Worm (Caenorhabditis elegans) whole organism, L1 larva: ENCODE measurements around the gene Y44F5A.1.

ENCODE experiments used
- C04F5.9 ChIP-seq: sonication (generic microtip); optimal IDR thresholded peaks from 2 replicates; lab custom pipeline; 2016; ENCODE audit warnings: missing genetic modification characterization, missing compliant biosample characterization
- C16A3.4 ChIP-seq: fragments of 150-350 bp; optimal IDR thresholded peaks from 2 replicates; lab custom pipeline; 2014; ENCODE audit warnings: missing biosample characterization, missing genetic modification characterization
- F16B12.6 ChIP-seq: fragments of 150-350 bp; optimal IDR thresholded peaks from 2 replicates; lab custom pipeline; 2014; ENCODE audit warnings: missing biosample characterization, missing genetic modification characterization
- Y116A8C.19 ChIP-seq: sonication (generic microtip); optimal IDR thresholded peaks from 2 replicates; lab custom pipeline; 2016; ENCODE audit warnings: missing compliant biosample characterization, missing genetic modification characterization, borderline replicate concordance
- aha-1 ChIP-seq: fragments of 150-350 bp; optimal IDR thresholded peaks from 2 replicates; lab custom pipeline; 2014; ENCODE audit warnings: missing biosample characterization, missing genetic modification characterization
- alr-1 ChIP-seq: fragments of 200-800 bp; sonication (Bioruptor generic); optimal IDR thresholded peaks from 2 replicates; lab custom pipeline; 2018; ENCODE audit warnings: borderline replicate concordance, mild to moderate bottlenecking, missing genetic modification characterization, missing compliant biosample characterization
- aly-2 ChIP-seq: fragments of 150-350 bp; optimal IDR thresholded peaks from 2 replicates; lab custom pipeline; 2014; ENCODE audit warnings: missing biosample characterization, missing genetic modification characterization
- ama-1 ChIP-seq: fragments of 150-350 bp; optimal IDR thresholded peaks from 2 replicates; lab custom pipeline; 2014
- blmp-1 ChIP-seq: fragments of 150-350 bp; optimal IDR thresholded peaks from 2 replicates; lab custom pipeline; 2014; ENCODE audit warnings: missing biosample characterization, missing genetic modification characterization
- ceh-63 ChIP-seq: fragments of 200-800 bp; sonication (Bioruptor generic); optimal IDR thresholded peaks from 2 replicates; lab custom pipeline; 2018; ENCODE audit warnings: mild to moderate bottlenecking, missing genetic modification characterization, missing compliant biosample characterization
- ceh-90 ChIP-seq: sonication (generic microtip); optimal IDR thresholded peaks from 2 replicates; lab custom pipeline; 2016; ENCODE audit warnings: missing genetic modification characterization, missing compliant biosample characterization
- ces-1 ChIP-seq: fragments of 150-350 bp; optimal IDR thresholded peaks from 2 replicates; lab custom pipeline; 2014; ENCODE audit warnings: missing biosample characterization, missing genetic modification reagents, missing genetic modification characterization
- dpl-1 ChIP-seq, 3 experiments: fragments of 150-350 bp in 2 of 3; sonication (generic microtip) in 1 of 3; optimal IDR thresholded peaks; 2 replicates each; lab custom pipeline; 2014 to 2017; ENCODE audit warnings: missing biosample characterization in 3 of 3, missing genetic modification characterization in 3 of 3, missing genetic modification reagents in 3 of 3
- dsc-1 ChIP-seq: sonication (generic microtip); optimal IDR thresholded peaks from 2 replicates; lab custom pipeline; 2016; ENCODE audit warnings: mild to moderate bottlenecking, missing genetic modification characterization, missing compliant biosample characterization
- elt-3 ChIP-seq, 6 experiments: fragments of 150-350 bp in 1 of 6; sonication (generic microtip); optimal IDR thresholded peaks; 2 replicates each; lab custom pipeline; 2017 to 2018; ENCODE audit warnings: missing biosample characterization in 6 of 6, missing genetic modification characterization in 6 of 6, inconsistent platforms in 1 of 6
- ets-5 ChIP-seq: fragments of 200-800 bp; sonication (Bioruptor generic); IDR thresholded peaks from 2 replicates; pipeline ENCODE4 v1.3.6; 2022; ENCODE audit warnings: missing genetic modification characterization, missing compliant biosample characterization
- fos-1 ChIP-seq: fragments of 150-350 bp; optimal IDR thresholded peaks from 2 replicates; lab custom pipeline; 2014; ENCODE audit warnings: missing biosample characterization, missing genetic modification characterization
- grh-1 ChIP-seq: fragments of 200-800 bp; sonication (Bioruptor generic); IDR thresholded peaks from 2 replicates; pipeline ENCODE4 v1.3.6; 2022; ENCODE audit warnings: missing genetic modification reagents, missing genetic modification characterization, missing compliant biosample characterization
- hlh-4 ChIP-seq: sonication (generic microtip); optimal IDR thresholded peaks from 2 replicates; lab custom pipeline; 2016; ENCODE audit warnings: mild to moderate bottlenecking, missing genetic modification characterization, missing compliant biosample characterization
- irx-1 ChIP-seq: sonication (generic microtip); optimal IDR thresholded peaks from 2 replicates; lab custom pipeline; 2016; ENCODE audit warnings: missing genetic modification characterization, missing compliant biosample characterization
- isw-1 ChIP-seq: fragments of 200-800 bp; sonication (Bioruptor generic); IDR thresholded peaks from 2 replicates; pipeline ENCODE4 v1.3.6; 2022; ENCODE audit warnings: missing genetic modification characterization, missing compliant biosample characterization
- lin-13 ChIP-seq: fragments of 150-350 bp; optimal IDR thresholded peaks from 2 replicates; lab custom pipeline; 2014; ENCODE audit warnings: missing biosample characterization, missing genetic modification reagents, missing genetic modification characterization
- lin-14 ChIP-seq: fragments of 200-800 bp; sonication (Bioruptor generic); optimal IDR thresholded peaks from 2 replicates; lab custom pipeline; 2018; ENCODE audit warnings: mild to moderate bottlenecking, missing genetic modification characterization, moderate library complexity, missing compliant biosample characterization
- lin-15B ChIP-seq: fragments of 150-350 bp; sonication (generic microtip); optimal IDR thresholded peaks from 3 replicates; lab custom pipeline; 2014; ENCODE audit warnings: missing biosample characterization, missing genetic modification characterization
- lin-35 ChIP-seq, 2 experiments: fragments of 150-350 bp; optimal IDR thresholded peaks; 2 replicates each; lab custom pipeline; 2014; ENCODE audit warnings: missing biosample characterization in 2 of 2, missing genetic modification characterization in 2 of 2, missing genetic modification reagents in 2 of 2
- lir-3 ChIP-seq: sonication (generic microtip); optimal IDR thresholded peaks from 2 replicates; lab custom pipeline; 2016; ENCODE audit warnings: mild to moderate bottlenecking, missing genetic modification characterization, moderate library complexity, missing compliant biosample characterization; ENCODE audit not compliant: poor library complexity
- lsy-2 ChIP-seq, 2 experiments: fragments of 150-350 bp; optimal IDR thresholded peaks; 2 replicates each; lab custom pipeline; 2014; ENCODE audit warnings: missing biosample characterization in 2 of 2, missing genetic modification characterization in 2 of 2
- mab-9 ChIP-seq: fragments of 200-800 bp; sonication (Bioruptor generic); IDR thresholded peaks from 2 replicates; pipeline ENCODE4 v1.3.6; 2022; ENCODE audit warnings: missing genetic modification reagents, missing genetic modification characterization, missing compliant biosample characterization
- mef-2 ChIP-seq: fragments of 150-350 bp; optimal IDR thresholded peaks from 2 replicates; lab custom pipeline; 2014; ENCODE audit warnings: missing biosample characterization, missing genetic modification characterization
- nhr-11 ChIP-seq: fragments of 150-350 bp; optimal IDR thresholded peaks from 2 replicates; lab custom pipeline; 2014; ENCODE audit warnings: missing biosample characterization, missing genetic modification characterization
- nhr-12 ChIP-seq: sonication (generic microtip); optimal IDR thresholded peaks from 2 replicates; lab custom pipeline; 2017; ENCODE audit warnings: missing biosample characterization, missing genetic modification characterization
- nhr-19 ChIP-seq: fragments of 200-800 bp; sonication (Bioruptor generic); conservative IDR thresholded peaks from 2 replicates; pipeline ENCODE4 v1.3.6; 2022; ENCODE audit warnings: missing genetic modification characterization, missing compliant biosample characterization
- nhr-237 ChIP-seq: fragments of 150-350 bp; optimal IDR thresholded peaks from 2 replicates; lab custom pipeline; 2014; ENCODE audit warnings: missing biosample characterization, missing genetic modification characterization
- nhr-28 ChIP-seq: fragments of 150-350 bp; optimal IDR thresholded peaks from 2 replicates; lab custom pipeline; 2014; ENCODE audit warnings: missing biosample characterization, missing genetic modification characterization
- nhr-47 ChIP-seq: sonication (generic microtip); optimal IDR thresholded peaks from 2 replicates; lab custom pipeline; 2016; ENCODE audit warnings: mild to moderate bottlenecking, missing genetic modification characterization, moderate library complexity, missing compliant biosample characterization
- nhr-71 ChIP-seq: sonication (generic microtip); optimal IDR thresholded peaks from 2 replicates; lab custom pipeline; 2016; ENCODE audit warnings: mild to moderate bottlenecking, missing genetic modification characterization, moderate library complexity, missing compliant biosample characterization
- nhr-76 ChIP-seq: sonication (generic microtip); optimal IDR thresholded peaks from 2 replicates; lab custom pipeline; 2017; ENCODE audit warnings: missing biosample characterization, missing genetic modification characterization
- nhr-84 ChIP-seq: sonication (generic microtip); optimal IDR thresholded peaks from 2 replicates; lab custom pipeline; 2017; ENCODE audit warnings: missing biosample characterization, missing genetic modification characterization
- nhr-90 ChIP-seq: sonication (generic microtip); optimal IDR thresholded peaks from 2 replicates; lab custom pipeline; 2016; ENCODE audit warnings: mild to moderate bottlenecking, missing genetic modification characterization, missing compliant biosample characterization; ENCODE audit not compliant: poor library complexity
- pag-3 ChIP-seq: sonication (generic microtip); optimal IDR thresholded peaks from 2 replicates; lab custom pipeline; 2017; ENCODE audit warnings: missing genetic modification characterization, mild to moderate bottlenecking, missing compliant biosample characterization, antibody characterized with exemption, borderline replicate concordance; ENCODE audit not compliant: insufficient read depth
- pqm-1 ChIP-seq: sonication (generic microtip); optimal IDR thresholded peaks from 3 replicates; lab custom pipeline; 2017; ENCODE audit warnings: missing biosample characterization, missing genetic modification characterization
- snu-23 ChIP-seq: sonication (generic microtip); optimal IDR thresholded peaks from 2 replicates; lab custom pipeline; 2016; ENCODE audit warnings: missing genetic modification characterization, missing compliant biosample characterization
- sox-4 ChIP-seq: sonication (generic microtip); optimal IDR thresholded peaks from 2 replicates; lab custom pipeline; 2016; ENCODE audit warnings: missing genetic modification characterization, missing compliant biosample characterization
- sptf-1 ChIP-seq: fragments of 150-350 bp; optimal IDR thresholded peaks from 2 replicates; lab custom pipeline; 2014; ENCODE audit warnings: missing biosample characterization, missing genetic modification characterization
- swsn-7 ChIP-seq: sonication (generic microtip); optimal IDR thresholded peaks from 2 replicates; lab custom pipeline; 2016; ENCODE audit warnings: missing genetic modification characterization, missing compliant biosample characterization
- tbx-2 ChIP-seq: sonication (generic microtip); optimal IDR thresholded peaks from 2 replicates; lab custom pipeline; 2016; ENCODE audit warnings: missing genetic modification characterization, missing compliant biosample characterization
- unc-30 ChIP-seq: sonication (generic microtip); optimal IDR thresholded peaks from 2 replicates; lab custom pipeline; 2017; ENCODE audit warnings: missing biosample characterization, missing genetic modification characterization
- unc-62 ChIP-seq: fragments of 150-350 bp; optimal IDR thresholded peaks from 2 replicates; lab custom pipeline; 2014; ENCODE audit warnings: missing biosample characterization, missing genetic modification reagents, missing genetic modification characterization
- unc-86 ChIP-seq: sonication (generic microtip); optimal IDR thresholded peaks from 2 replicates; lab custom pipeline; 2016; ENCODE audit warnings: missing genetic modification characterization, missing compliant biosample characterization
- unc-98 ChIP-seq: fragments of 200-800 bp; sonication (Bioruptor generic); IDR thresholded peaks from 2 replicates; pipeline ENCODE4 v1.3.6; 2022; ENCODE audit warnings: missing genetic modification characterization, missing compliant biosample characterization
- vab-15 ChIP-seq: sonication (generic microtip); optimal IDR thresholded peaks from 2 replicates; lab custom pipeline; 2017; ENCODE audit warnings: missing genotype, mild to moderate bottlenecking, missing genetic modification characterization, missing compliant biosample characterization
- ztf-11 ChIP-seq, 2 experiments: sonication (generic microtip); optimal IDR thresholded peaks; 2 replicates each; lab custom pipeline; 2016 to 2017; ENCODE audit warnings: missing genetic modification characterization in 2 of 2, missing biosample characterization in 1 of 2, missing compliant biosample characterization in 1 of 2

Gene Y44F5A.1

ce11 chrIII:4281955-4282618, 34.6 kb upstream of the Y44F5A.1 start:
- peak; percentile 100 for TF ChIP-seq unc-86 (tag; lab: Kevin White, UChicago)
- peak; percentile 58 for TF ChIP-seq nhr-237 (tag; lab: Kevin White, UChicago)
- TF ChIP-seq sox-4 (tag; lab: Kevin White, UChicago), result peak; percentile 97
- TF ChIP-seq aly-2, result no peak
- peak; percentile 97 for TF ChIP-seq grh-1 (GFP tag; lab: Robert Waterston, UW)
- TF ChIP-seq alr-1 (tag; lab: Kevin White, UChicago), result no peak
- TF ChIP-seq lin-13 (GFP tag; lab: Kevin White, UChicago), result peak; percentile 87
- peak; percentile 27 for TF ChIP-seq ceh-63
- TF ChIP-seq lin-35 (GFP tag; optimal IDR thresholded peaks at IDR 0.05; lab: Kevin White, UChicago), result peak; percentile 69 to 85
- peak; percentile 92 for TF ChIP-seq lir-3 (tag; lab: Kevin White, UChicago)
- peak; percentile 91 for TF ChIP-seq isw-1 (GFP tag; lab: Robert Waterston, UW)
- peak; percentile 77 for TF ChIP-seq unc-98
- peak in 1 of 2 experiments; percentile 97 for TF ChIP-seq ztf-11 (tag; optimal IDR thresholded peaks at IDR 0.05; lab: Kevin White, UChicago)
- TF ChIP-seq F16B12.6 (tag; lab: Kevin White, UChicago), result peak; percentile 14
- TF ChIP-seq unc-62 (GFP tag; lab: Kevin White, UChicago), result peak; percentile 18
- TF ChIP-seq lsy-2 (tag; optimal IDR thresholded peaks at IDR 0.05; lab: Kevin White, UChicago), result peak; percentile 91 to 94
- TF ChIP-seq lin-14 (GFP tag; lab: Kevin White, UChicago), result peak; percentile 100
- peak; percentile 59 to 68 (median 68) for TF ChIP-seq dpl-1 (GFP tag; optimal IDR thresholded peaks at IDR 0.05; lab: Kevin White, UChicago)
- TF ChIP-seq nhr-76 (tag; lab: Kevin White, UChicago), result peak; percentile 17
- TF ChIP-seq nhr-12, result no peak
- peak in 4 of 6 experiments; percentile 19 to 90 (median 66) for TF ChIP-seq elt-3 (tag; optimal IDR thresholded peaks at IDR 0.05; lab: Kevin White, UChicago)
- TF ChIP-seq nhr-90, result peak; percentile 99
- TF ChIP-seq fos-1 (tag; lab: Kevin White, UChicago), result peak; percentile 73
- no peak for TF ChIP-seq sptf-1
- peak; percentile 91 for TF ChIP-seq C04F5.9 (tag; lab: Kevin White, UChicago)
- peak; percentile 95 for TF ChIP-seq pag-3 (tag; lab: Kevin White, UChicago)
- no peak for TF ChIP-seq ets-5 (GFP tag; lab: Robert Waterston, UW)
- peak; percentile 70 for TF ChIP-seq pqm-1 (tag; lab: Kevin White, UChicago)
- TF ChIP-seq nhr-19 (GFP tag; lab: Robert Waterston, UW), result peak; percentile 98
- no peak for TF ChIP-seq nhr-28 (tag; lab: Kevin White, UChicago)
- peak; percentile 65 for TF ChIP-seq blmp-1 (tag; lab: Kevin White, UChicago)
- TF ChIP-seq mab-9 (GFP tag; lab: Robert Waterston, UW), result peak; percentile 92
- TF ChIP-seq vab-15 (tag; lab: Kevin White, UChicago), result peak; percentile 88
- peak; percentile 97 for TF ChIP-seq irx-1 (tag; lab: Kevin White, UChicago)
- TF ChIP-seq dsc-1 (tag; lab: Kevin White, UChicago), result peak; percentile 99
- peak; percentile 99 for TF ChIP-seq nhr-47 (tag; lab: Kevin White, UChicago)
- peak; percentile 72 for TF ChIP-seq hlh-4
- peak; percentile 17 for TF ChIP-seq Y116A8C.19 (tag; lab: Kevin White, UChicago)
- TF ChIP-seq nhr-84 (tag; lab: Kevin White, UChicago), result no peak
- TF ChIP-seq mef-2 (tag; lab: Kevin White, UChicago), result peak; percentile 96
- TF ChIP-seq ama-1 (lab: Kevin White, UChicago), result peak; percentile 48
- peak; percentile 79 for TF ChIP-seq aha-1 (tag; lab: Kevin White, UChicago)
- TF ChIP-seq nhr-11 (tag; lab: Kevin White, UChicago), result peak; percentile 97
- TF ChIP-seq swsn-7 (tag; lab: Kevin White, UChicago), result peak; percentile 99
- TF ChIP-seq snu-23 (GFP tag; lab: Kevin White, UChicago), result peak; percentile 99
- TF ChIP-seq ces-1 (GFP tag; lab: Kevin White, UChicago), result peak; percentile 29
- TF ChIP-seq tbx-2 (tag; lab: Kevin White, UChicago), result peak; percentile 100
- peak; percentile 30 for TF ChIP-seq unc-30 (tag; lab: Kevin White, UChicago)
- TF ChIP-seq nhr-71 (tag; lab: Kevin White, UChicago), result peak; percentile 100
- peak; percentile 48 for TF ChIP-seq lin-15B (tag; lab: Kevin White, UChicago)
- TF ChIP-seq ceh-90, result peak; percentile 49
- TF ChIP-seq C16A3.4 (tag; lab: Kevin White, UChicago), result peak; percentile 91
